Fruit fly (Drosophila melanogaster) Kc167 (cell line): ENCODE results near the gene GABA-B-R2.

ENCODE experiments used
- h ChIP-seq: fragments of >200 bp; optimal IDR thresholded peaks from 3 replicates; lab custom pipeline; 2018; ENCODE audit warnings: missing external identifiers
- psq ChIP-seq: fragments of >200 bp; optimal IDR thresholded peaks from 2 replicates; lab custom pipeline; 2017; ENCODE audit warnings: missing external identifiers
- ttk ChIP-seq: sonication (Bioruptor generic); optimal IDR thresholded peaks from 2 replicates; lab custom pipeline; 2017; ENCODE audit warnings: missing external identifiers

DNA sequence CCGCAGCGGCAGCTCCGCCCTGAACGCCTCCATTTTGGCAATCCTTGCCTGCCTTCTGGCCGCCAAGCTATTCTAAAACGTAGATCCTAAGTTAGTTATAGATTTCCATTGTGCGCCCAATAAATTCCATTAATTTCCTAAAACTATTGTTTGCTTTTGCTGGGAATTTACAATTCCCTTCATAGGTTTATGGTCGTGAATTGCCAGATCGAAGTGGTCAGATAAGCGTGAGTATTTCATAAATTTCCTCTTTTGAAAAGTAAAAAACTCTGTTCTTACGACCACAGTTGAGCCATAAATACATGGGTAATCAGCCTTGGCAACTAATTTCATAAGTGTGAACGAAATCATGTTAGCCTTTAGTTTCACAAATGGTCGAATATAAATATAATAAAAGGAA lies 22.5 kb downstream of the GABA-B-R2 start:
- TF ChIP-seq ttk (lab: Kevin White, UChicago) (no peak), psq (no peak), h (no peak)
